Worm (Caenorhabditis elegans): ENCODE data around the gene ZC513.2.

The ZC513.2 gene

DNA sequence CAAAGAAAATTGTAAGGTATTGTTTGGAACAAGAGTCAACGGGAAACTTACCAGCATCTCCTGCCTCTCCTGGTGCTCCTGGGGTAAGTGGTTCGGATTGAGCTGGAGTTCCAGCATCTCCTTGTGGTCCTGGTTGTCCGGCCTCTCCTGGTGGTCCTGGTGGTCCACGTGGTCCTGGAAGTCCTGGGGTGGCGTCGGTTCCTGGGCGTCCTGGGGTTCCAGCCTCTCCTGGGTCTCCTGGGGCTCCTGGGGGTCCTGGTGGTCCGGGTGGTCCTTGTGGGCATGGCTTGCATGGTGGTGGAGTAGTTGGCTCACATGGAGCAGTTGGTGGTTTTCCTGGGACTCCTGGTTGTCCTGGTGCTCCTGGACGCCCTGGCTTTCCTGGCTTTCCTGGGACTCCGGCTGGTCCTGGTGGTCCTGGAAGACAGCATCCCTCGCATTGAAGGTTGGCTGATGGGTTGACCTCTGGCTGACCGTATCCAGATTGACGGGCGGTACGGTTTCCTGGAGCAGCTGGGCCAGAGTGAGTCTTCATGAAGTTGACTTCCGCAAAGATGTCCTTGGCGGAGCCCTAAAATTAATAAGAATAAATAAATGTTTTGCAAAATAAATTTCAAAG is 4.1 kb upstream of the ZC513.2 start:
- TF ChIP-seq unc-39 (tag; optimal IDR thresholded peaks at IDR 0.05) (no peak), ham-2 (GFP tag; optimal IDR thresholded peaks at IDR 0.05) (no peak), lsy-2 (tag; optimal IDR thresholded peaks at IDR 0.05) (no peak)

DNA sequence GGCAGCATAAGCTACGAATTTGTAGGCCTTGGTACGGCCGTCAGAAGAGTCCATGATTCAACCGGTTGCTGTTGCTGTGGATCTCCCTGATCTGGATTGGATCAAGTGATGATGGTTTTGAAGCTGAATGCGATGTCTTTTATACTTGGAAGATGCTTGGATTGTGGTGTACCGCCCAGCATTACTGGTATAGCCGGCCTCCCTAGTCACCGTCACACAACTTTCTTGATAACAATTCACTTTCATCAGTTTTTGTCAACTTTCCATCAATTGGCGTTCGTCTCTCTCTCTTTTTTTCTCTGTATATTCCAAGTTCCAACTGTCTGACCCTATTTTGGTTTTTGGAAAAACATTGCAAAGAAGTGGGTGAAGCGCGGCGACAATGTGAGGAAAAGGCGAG is 3.4 kb upstream of the ZC513.2 start, which contains the start of gene col-43:
col-43 (minus strand) TSS at position 101 of the 400 bp plus-strand sequence.
- no peak for TF ChIP-seq ceh-39 (tag; optimal IDR thresholded peaks at IDR 0.05)
- no peak for TF ChIP-seq flh-1 (GFP tag; optimal IDR thresholded peaks at IDR 0.05)

- no peak for TF ChIP-seq hlh-1 (tag; optimal IDR thresholded peaks at IDR 0.05)
- no peak for TF ChIP-seq bed-3 (GFP tag; optimal IDR thresholded peaks at IDR 0.05)
- no peak for TF ChIP-seq unc-120 (tag; optimal IDR thresholded peaks at IDR 0.05; ENCODE audit: poor library complexity, severe bottlenecking)
- TF ChIP-seq elt-1 (tag; optimal IDR thresholded peaks at IDR 0.05; ENCODE audit: borderline replicate concordance, insufficient read depth), result no peak
- TF ChIP-seq cnd-1 (tag; optimal IDR thresholded peaks at IDR 0.05), result no peak
- TF ChIP-seq drap-1 (GFP tag; optimal IDR thresholded peaks at IDR 0.05), result no peak
- no peak for TF ChIP-seq unc-62 (GFP tag; optimal IDR thresholded peaks at IDR 0.05)
- no peak for TF ChIP-seq sem-2 (GFP tag; optimal IDR thresholded peaks at IDR 0.05)
- TF ChIP-seq ceh-39 (tag; optimal IDR thresholded peaks at IDR 0.05), result no peak
- no peak for TF ChIP-seq pha-4 (tag; optimal IDR thresholded peaks at IDR 0.05)
- no peak for TF ChIP-seq mls-2 (tag; optimal IDR thresholded peaks at IDR 0.05)
- TF ChIP-seq nhr-12 (tag; optimal IDR thresholded peaks at IDR 0.05), result no peak
- TF ChIP-seq ztf-11 (tag; optimal IDR thresholded peaks at IDR 0.05), result no peak
- TF ChIP-seq nhr-2 (tag; optimal IDR thresholded peaks at IDR 0.05), result no peak
- no peak for TF ChIP-seq nhr-76 (tag; optimal IDR thresholded peaks at IDR 0.05)
- no peak for TF ChIP-seq lin-13 (tag; optimal IDR thresholded peaks at IDR 0.05)
- TF ChIP-seq lsy-2 (tag; optimal IDR thresholded peaks at IDR 0.05), result no peak
- TF ChIP-seq lin-32 (GFP tag; optimal IDR thresholded peaks at IDR 0.05), result no peak
- no peak for TF ChIP-seq ham-2 (GFP tag; optimal IDR thresholded peaks at IDR 0.05)
- no peak for TF ChIP-seq elt-3 (tag; optimal IDR thresholded peaks at IDR 0.05)
Measured at ce11 chrV:8051851-8052250, 2.4 kb upstream of the ZC513.2 start, which contains the start of gene sth-1. TSS of gene sth-1 (plus strand) at chrV:8052151.

DNA sequence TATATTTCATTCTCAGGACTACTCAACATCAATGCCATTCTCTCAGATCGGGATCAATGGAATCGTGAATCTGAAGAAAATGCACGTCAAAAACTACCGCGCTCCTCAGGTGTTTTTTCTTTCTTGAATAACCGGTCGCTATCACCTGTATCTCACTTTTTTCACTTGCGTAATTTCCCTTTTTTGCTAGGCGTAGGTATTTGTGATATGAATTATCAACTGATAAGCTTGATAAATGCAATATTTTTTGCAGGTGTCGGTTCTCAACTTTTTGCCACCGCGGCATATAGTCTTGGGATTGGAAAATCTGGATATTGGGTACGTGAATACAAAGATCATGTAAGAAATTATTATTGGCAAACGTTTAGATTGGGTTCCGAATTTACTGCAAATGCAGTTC is 940 bp downstream of the ZC513.2 start:
- no peak for TF ChIP-seq snpc-4 (tag; optimal IDR thresholded peaks at IDR 0.05)
- no peak for TF ChIP-seq ceh-83 (GFP tag; optimal IDR thresholded peaks at IDR 0.05)
- no peak for TF ChIP-seq bed-3 (GFP tag; optimal IDR thresholded peaks at IDR 0.05)
- TF ChIP-seq unc-62 (GFP tag; optimal IDR thresholded peaks at IDR 0.05), result no peak
- TF ChIP-seq blmp-1 (tag; optimal IDR thresholded peaks at IDR 0.05), result no peak
- TF ChIP-seq mab-5 (tag; optimal IDR thresholded peaks at IDR 0.05), result no peak
- no peak for TF ChIP-seq ces-1 (GFP tag; optimal IDR thresholded peaks at IDR 0.05)
- no peak for TF ChIP-seq ham-2 (GFP tag; optimal IDR thresholded peaks at IDR 0.05)
- no peak for TF ChIP-seq ceh-43 (GFP tag; optimal IDR thresholded peaks at IDR 0.05)
- TF ChIP-seq pha-4 (tag; optimal IDR thresholded peaks at IDR 0.05), result no peak
- no peak for TF ChIP-seq M03D4.4 (tag; optimal IDR thresholded peaks at IDR 0.05)
- no peak for TF ChIP-seq nhr-2 (tag; optimal IDR thresholded peaks at IDR 0.05)

DNA sequence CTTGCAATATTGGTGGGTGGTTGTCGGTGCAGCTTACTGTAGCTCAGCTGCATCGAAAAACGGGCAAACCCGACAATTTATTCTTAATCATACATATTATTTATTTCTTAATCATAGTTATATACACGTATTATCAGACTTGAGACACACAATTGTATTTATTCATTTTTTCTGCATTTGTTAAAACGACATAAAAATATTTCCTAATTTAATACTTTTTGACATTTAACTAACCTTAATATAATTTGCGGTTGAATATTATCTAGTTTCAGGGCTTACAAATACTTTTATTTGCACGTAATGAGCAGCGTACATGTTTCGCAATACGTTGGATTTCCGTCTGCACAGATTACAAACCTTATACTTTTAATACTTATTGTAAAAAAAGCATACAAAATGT is 4.1 kb downstream of the ZC513.2 start, which contains the start of gene str-138:
str-138 (plus strand) TSS at position 301 of the 400 bp plus-strand sequence.
- TF ChIP-seq elt-3 (tag; optimal IDR thresholded peaks at IDR 0.05), result no peak
- no peak for TF ChIP-seq ztf-11 (tag; optimal IDR thresholded peaks at IDR 0.05)
- no peak for TF ChIP-seq ces-1 (GFP tag; optimal IDR thresholded peaks at IDR 0.05)
- no peak for TF ChIP-seq blmp-1 (tag; optimal IDR thresholded peaks at IDR 0.05)
- TF ChIP-seq mab-5 (tag; optimal IDR thresholded peaks at IDR 0.05), result no peak
- no peak for TF ChIP-seq bed-3 (GFP tag; optimal IDR thresholded peaks at IDR 0.05)
- no peak for TF ChIP-seq ceh-39 (tag; optimal IDR thresholded peaks at IDR 0.05)
- TF ChIP-seq sem-2 (GFP tag; optimal IDR thresholded peaks at IDR 0.05), result no peak
- no peak for TF ChIP-seq lin-32 (GFP tag; optimal IDR thresholded peaks at IDR 0.05)
- no peak for TF ChIP-seq mep-1 (tag; optimal IDR thresholded peaks at IDR 0.05)
- no peak for TF ChIP-seq nhr-2 (tag; optimal IDR thresholded peaks at IDR 0.05)
- no peak for TF ChIP-seq unc-39 (tag; optimal IDR thresholded peaks at IDR 0.05)
- TF ChIP-seq lin-13 (tag; optimal IDR thresholded peaks at IDR 0.05), result no peak
